Fruit fly (Drosophila melanogaster): ENCODE results near the gene CG7208.
A peak's percentile ranks its signal among the peaks of the same experiment; 100 is the strongest.

Gene CG7208

dm6 chr3R:18198518-18199118, 13.1 kb upstream of the CG7208 start (continued):
- TF ChIP-seq CG12659 (GFP tag; optimal IDR thresholded peaks at IDR 0.05) (no peak), bsh (GFP tag; optimal IDR thresholded peaks at IDR 0.05) (peak in 1 of 2 experiments; percentile 39), ind (GFP tag; optimal IDR thresholded peaks at IDR 0.05) (no peak), GATAe (GFP tag; conservative IDR thresholded peaks at IDR 0.05) (no peak), fru (optimal IDR thresholded peaks at IDR 0.05) (no peak), repo (GFP tag; optimal IDR thresholded peaks at IDR 0.05) (peak; percentile 32), fd64A (GFP tag; optimal IDR thresholded peaks at IDR 0.05) (peak; percentile 58), CoRest (tag; optimal IDR thresholded peaks at IDR 0.05) (peak; percentile 7), CG16863 (GFP tag; optimal IDR thresholded peaks at IDR 0.05) (peak; percentile 34), HmgZ (tag; optimal IDR thresholded peaks at IDR 0.05) (no peak), Chrac-16 (GFP tag; optimal IDR thresholded peaks at IDR 0.05) (no peak), toy (GFP tag; IDR thresholded peaks at IDR 0.05) (no peak), hb (GFP tag; IDR thresholded peaks at IDR 0.05; ENCODE audit: partially characterized antibody) (no peak), CG14014 (GFP tag; IDR thresholded peaks at IDR 0.05) (no peak), gro (GFP tag; optimal IDR thresholded peaks at IDR 0.05) (no peak), CG43689 (GFP tag; IDR thresholded peaks at IDR 0.05) (no peak), nmo (GFP tag; optimal IDR thresholded peaks at IDR 0.05) (no peak), CG1024 (GFP tag; IDR thresholded peaks at IDR 0.05) (no peak), CG4328 (GFP tag; optimal IDR thresholded peaks at IDR 0.05) (peak; percentile 57), CG2129 (GFP tag; IDR thresholded peaks at IDR 0.05; ENCODE audit: partially characterized antibody) (no peak), CG10565 (GFP tag; optimal IDR thresholded peaks at IDR 0.05) (no peak), CG2116 (GFP tag; optimal IDR thresholded peaks at IDR 0.05) (peak; percentile 47), HLH3B (GFP tag; IDR thresholded peaks at IDR 0.05) (no peak), gsb (GFP tag; IDR thresholded peaks at IDR 0.05) (no peak), CG33213 (GFP tag; optimal IDR thresholded peaks at IDR 0.05) (peak; percentile 46), jigr1 (GFP tag; IDR thresholded peaks at IDR 0.05) (no peak), CG30431 (GFP tag; optimal IDR thresholded peaks at IDR 0.05) (no peak), tx (GFP tag; optimal IDR thresholded peaks at IDR 0.05) (no peak), sens (GFP tag) (peak; percentile 90), CG4730 (GFP tag; IDR thresholded peaks at IDR 0.05) (no peak), CG15479 (GFP tag; optimal IDR thresholded peaks at IDR 0.05) (peak; percentile 98), D19A (tag; optimal IDR thresholded peaks at IDR 0.05) (peak; percentile 20), CG10321 (GFP tag; IDR thresholded peaks at IDR 0.05) (no peak), CG4820 (GFP tag; optimal IDR thresholded peaks at IDR 0.05) (peak; percentile 10), CG17612 (GFP tag; IDR thresholded peaks at IDR 0.05) (no peak), ato (GFP tag; IDR thresholded peaks at IDR 0.05; ENCODE audit: partially characterized antibody) (no peak), CG8359 (GFP tag; optimal IDR thresholded peaks at IDR 0.05; ENCODE audit: borderline replicate concordance) (no peak), H15 (GFP tag; IDR thresholded peaks at IDR 0.05) (no peak), bcd (GFP tag; optimal IDR thresholded peaks at IDR 0.05) (no peak), Rx (GFP tag; IDR thresholded peaks at IDR 0.05) (no peak), gce (GFP tag; IDR thresholded peaks at IDR 0.05) (no peak), sens-2 (GFP tag; IDR thresholded peaks at IDR 0.05) (no peak), CG13287 (GFP tag; IDR thresholded peaks at IDR 0.05; ENCODE audit: partially characterized antibody) (no peak), TFAM (GFP tag; optimal IDR thresholded peaks at IDR 0.05) (no peak), ATbp (GFP tag; optimal IDR thresholded peaks at IDR 0.05) (peak; percentile 81), Oli (tag; optimal IDR thresholded peaks at IDR 0.05) (no peak), Hr78 (GFP tag; optimal IDR thresholded peaks at IDR 0.05) (no peak), CG12769 (tag; optimal IDR thresholded peaks at IDR 0.05) (peak; percentile 34), sisA (GFP tag; IDR thresholded peaks at IDR 0.05) (no peak), MESR4 (GFP tag; optimal IDR thresholded peaks at IDR 0.05) (no peak), CG7928 (GFP tag; optimal IDR thresholded peaks at IDR 0.05) (no peak)
